Worm (Caenorhabditis elegans): ENCODE results near the gene msrp-4.
"Not testable (repeated sequence)": the region's sequence is repeated elsewhere in the genome, so short reads cannot be mapped to it uniquely, and the experiment has no call there.

msrp-4 gene

DNA sequence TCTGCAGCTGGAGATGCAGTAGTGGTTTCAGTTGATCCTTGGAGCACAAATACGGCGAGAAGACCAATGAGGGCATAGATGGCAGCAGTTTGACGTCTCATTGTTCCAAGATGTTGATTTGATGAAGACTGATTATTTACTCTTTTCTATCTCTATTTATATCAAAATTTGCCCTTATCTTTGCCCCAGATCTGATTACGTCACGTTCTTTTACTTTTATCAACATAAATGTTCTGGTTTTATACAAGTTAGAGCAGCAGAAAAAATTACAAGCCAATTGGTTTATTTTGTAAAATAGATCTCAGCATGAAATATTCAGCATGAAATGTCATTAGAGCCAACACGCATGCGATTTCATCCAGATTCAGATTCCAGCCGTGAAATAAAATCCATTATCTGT lies at the start of gene msrp-4:
TSS of gene msrp-4 (minus strand) at position 101 of the 400 bp plus-strand sequence.
- TF ChIP-seq unc-62 (GFP tag; optimal IDR thresholded peaks at IDR 0.05) = not testable (repeated sequence)

DNA sequence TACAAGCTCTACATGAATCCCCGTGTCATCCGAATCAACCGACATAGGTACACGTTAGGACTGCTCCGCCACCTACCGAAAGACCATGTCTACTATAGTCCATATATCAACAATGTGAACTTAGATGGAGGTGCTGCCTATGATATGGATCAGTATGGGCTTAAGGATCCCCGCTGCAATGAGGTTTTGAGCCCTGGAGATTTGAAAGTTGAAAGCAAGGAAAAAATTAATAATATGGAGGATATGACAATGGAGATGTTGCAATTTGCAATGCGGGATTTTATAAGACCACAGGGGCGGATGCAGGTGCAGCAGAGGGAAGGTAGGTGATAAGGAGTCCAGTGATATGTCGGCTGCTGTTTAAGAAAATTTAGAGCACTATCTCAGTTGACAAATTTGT lies 46.7 kb upstream of the msrp-4 start:
- TF ChIP-seq unc-62 (GFP tag; optimal IDR thresholded peaks at IDR 0.05) = no peak

DNA sequence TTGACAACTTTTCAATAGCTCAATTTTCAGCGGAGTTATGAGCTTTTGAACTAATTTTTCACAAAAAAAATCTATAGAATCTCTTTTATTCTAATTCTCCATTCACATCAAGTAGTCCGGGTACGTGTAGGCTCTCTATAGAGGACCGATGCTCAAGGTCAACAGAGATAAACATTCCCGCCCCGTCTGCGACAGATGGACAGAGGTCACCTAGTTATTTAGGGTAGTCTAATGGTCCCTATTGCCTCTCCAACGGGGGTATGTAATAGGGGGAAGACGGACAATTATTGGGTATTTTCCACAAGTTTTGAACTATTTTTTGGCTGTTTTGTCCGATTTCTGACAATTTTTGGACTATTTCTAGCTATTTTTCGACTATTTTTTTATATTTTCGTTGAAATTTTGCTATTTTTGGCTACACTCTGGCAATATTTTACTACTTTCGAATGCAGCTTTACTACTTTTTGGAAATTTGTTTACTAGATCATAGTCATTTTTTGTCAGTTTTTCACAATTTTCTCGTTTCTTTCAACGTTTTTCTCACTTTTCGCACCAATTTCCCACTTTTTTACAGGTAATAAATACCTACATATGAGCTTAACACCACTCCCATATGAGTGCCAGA lies 45.7 kb upstream of the msrp-4 start, which contains the start of gene fbxc-51:
TSS of gene fbxc-51 (plus strand) at position 575 of the 625 bp plus-strand sequence.
- TF ChIP-seq unc-62 (GFP tag; optimal IDR thresholded peaks at IDR 0.05) = no peak

DNA sequence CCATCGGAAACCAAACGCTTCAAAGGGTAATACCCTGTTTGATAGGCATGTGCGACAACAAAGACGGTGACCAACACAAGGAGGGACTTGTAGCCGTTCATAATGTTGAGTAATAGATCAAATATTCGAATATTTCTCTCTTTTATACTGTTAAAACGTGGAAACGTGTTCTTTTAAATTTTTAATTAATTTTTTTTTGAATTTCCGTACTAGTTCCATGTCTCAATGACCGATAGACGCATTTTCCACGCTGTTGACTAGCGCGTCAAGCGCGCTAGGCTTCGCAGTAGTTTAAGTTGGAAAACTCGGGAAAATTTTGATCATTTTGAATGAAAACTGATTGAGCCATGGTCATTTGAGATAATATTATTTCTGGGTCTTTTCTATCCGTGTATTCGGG lies 44.2 kb upstream of the msrp-4 start, which contains the start of gene Y46B2A.3:
TSS of gene Y46B2A.3 (minus strand) at position 101 of the 400 bp plus-strand sequence.
- TF ChIP-seq unc-62 (GFP tag; optimal IDR thresholded peaks at IDR 0.05) = no peak

DNA sequence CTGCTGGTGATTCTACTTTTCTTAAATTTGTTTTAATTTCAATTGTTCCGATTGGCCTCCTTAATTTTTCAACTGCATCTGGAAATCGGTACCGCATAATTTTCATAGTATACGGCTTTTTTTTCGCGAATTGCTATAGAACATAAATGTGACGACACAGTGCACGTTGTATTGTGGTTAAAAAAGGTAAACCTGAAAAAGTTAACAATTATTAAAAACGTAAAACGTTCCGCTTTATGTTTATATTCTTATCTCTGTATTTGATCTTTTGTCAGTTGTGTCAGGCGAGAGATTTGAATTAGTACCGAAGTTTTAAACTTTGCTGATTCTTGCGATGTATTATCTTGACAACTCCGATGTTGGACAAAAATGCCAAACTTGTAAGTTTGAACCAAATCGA lies 38.9 kb upstream of the msrp-4 start, which contains the start of gene Y46B2A.4:
TSS of gene Y46B2A.4 (plus strand) at position 301 of the 400 bp plus-strand sequence.
- TF ChIP-seq unc-62 (GFP tag; optimal IDR thresholded peaks at IDR 0.05) = no peak

DNA sequence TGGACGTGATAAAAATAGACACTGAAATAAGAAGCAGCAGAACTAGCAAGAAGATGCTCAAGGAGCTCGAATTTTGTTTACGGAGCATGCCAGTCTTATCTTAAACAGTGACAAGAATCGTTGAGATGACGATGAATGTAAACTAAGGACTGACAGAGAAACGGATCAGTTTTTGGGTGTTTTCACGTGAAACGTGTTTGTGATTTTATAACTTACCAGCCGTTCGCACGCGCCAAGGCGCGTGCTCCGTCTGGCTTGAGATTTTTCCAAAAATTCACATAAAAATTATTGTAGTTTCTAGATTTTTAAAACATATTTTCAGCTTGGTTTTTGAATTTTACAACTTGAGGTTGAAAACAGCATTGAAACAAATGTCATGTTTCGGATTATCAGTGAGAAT lies 27.9 kb upstream of the msrp-4 start, which contains the start of gene F28A10.5:
TSS of gene F28A10.5 (minus strand) at position 101 of the 400 bp plus-strand sequence.
- TF ChIP-seq unc-62 (GFP tag; optimal IDR thresholded peaks at IDR 0.05) = not testable (repeated sequence)

DNA sequence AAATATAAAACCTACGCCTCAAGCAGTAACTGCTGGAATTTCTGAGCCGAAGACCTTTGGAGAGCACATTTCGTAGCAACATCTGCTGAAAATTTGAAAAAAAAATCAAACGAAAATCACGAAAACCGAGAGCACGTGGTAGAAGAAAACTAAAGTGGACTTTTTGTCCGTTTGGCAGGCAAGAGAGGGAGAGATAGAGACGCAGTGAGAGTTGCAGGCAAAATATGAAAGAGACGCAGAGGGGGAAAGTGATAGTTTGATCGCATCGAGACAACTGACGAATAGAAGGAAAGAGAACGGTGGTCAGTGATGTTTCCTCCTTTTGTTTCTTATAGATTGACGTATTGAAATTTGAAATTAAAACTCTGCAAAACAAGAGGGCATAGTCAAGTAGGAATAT lies 25.9 kb upstream of the msrp-4 start, which contains the start of the genes acdh-9 and F28A10.13:
TSS of gene acdh-9 (minus strand) at position 85 of the 400 bp plus-strand sequence.
TSS of gene F28A10.13 (plus strand) at position 294 of the 400 bp plus-strand sequence.
- no peak for TF ChIP-seq unc-62 (GFP tag; optimal IDR thresholded peaks at IDR 0.05)

DNA sequence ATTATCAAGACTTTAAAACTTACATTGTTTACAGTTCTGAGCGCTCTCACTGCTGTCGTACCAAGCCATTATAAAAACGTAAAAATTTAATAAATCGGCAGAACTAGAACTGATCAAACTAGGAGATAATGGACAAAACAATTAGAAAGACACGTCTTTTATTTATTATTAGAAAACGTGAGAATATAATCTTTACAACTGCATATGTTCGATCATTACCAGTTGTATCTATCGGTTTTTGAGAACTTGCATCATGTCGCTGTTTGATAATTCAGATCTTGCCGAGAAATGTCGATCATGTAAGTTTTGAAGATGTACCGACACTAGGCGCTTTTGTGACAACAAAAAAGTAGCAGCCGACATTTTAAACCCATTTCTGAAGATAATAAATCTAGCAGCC lies 23.0 kb upstream of the msrp-4 start, which contains the start of gene F28A10.7:
TSS of gene F28A10.7 (minus strand) at position 101 of the 400 bp plus-strand sequence.
- no peak for TF ChIP-seq unc-62 (GFP tag; optimal IDR thresholded peaks at IDR 0.05)

DNA sequence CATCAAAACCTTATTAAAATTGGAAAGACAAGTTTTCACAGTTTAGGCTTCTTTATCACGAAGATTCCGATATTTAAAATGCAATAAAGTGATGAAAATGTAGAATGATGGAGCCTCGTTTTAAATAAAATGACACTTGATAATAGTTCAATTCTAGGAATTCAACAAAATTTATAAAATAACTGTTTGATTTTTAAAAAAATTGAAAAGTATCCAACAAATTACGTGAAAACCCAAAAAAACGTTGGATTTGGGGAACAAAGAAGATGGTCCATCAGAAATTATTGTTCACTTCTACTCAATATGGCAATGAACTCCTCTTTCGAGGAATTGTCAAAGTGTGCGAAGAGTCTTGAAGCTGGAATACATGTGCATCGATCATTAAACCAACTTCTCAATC lies 21.3 kb upstream of the msrp-4 start, which contains the start of gene F28A10.4:
TSS of gene F28A10.4 (plus strand) at position 301 of the 400 bp plus-strand sequence.
- no peak for TF ChIP-seq unc-62 (GFP tag; optimal IDR thresholded peaks at IDR 0.05)

DNA sequence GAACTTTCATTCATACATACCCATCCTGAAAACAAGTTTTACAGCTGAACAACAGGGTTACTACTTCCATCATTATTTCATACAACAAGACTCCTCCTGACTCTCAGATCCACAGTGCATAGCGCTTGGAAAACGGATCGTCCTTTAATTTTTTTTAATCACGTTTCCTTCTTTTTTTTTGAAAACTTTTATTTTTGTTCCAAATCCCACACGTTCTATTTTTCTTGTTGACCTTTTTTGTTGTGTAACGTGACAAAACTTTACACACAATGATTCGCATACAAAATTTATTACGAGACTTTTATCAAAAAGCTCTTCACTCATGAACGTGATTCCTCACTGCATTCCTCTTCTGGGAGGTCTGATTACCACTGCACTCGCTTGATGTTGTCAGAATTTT lies 17.5 kb upstream of the msrp-4 start, which contains the start of gene clc-33:
TSS of gene clc-33 (plus strand) at position 301 of the 400 bp plus-strand sequence.
- no peak for TF ChIP-seq unc-62 (GFP tag; optimal IDR thresholded peaks at IDR 0.05)

DNA sequence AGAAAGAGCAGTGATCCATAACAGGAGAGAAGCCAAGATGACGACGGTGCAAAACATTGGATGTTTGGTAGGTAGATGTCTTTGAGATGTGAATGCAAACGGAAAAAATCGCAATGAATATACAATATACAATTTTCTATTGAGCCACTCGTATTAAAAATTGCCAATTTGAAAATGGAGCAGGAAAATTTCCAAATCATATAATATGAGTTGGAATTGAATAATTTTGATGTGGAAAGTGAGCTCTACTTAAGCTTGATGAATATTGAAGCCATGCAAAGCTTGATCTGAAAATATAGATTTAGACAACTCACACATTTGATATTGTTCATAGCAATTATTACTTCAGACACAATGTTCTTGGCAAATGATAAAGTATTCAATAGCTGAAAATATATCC lies 15.8 kb upstream of the msrp-4 start, which contains the start of gene F28A10.8:
TSS of gene F28A10.8 (minus strand) at position 101 of the 400 bp plus-strand sequence.
- no peak for TF ChIP-seq unc-62 (GFP tag; optimal IDR thresholded peaks at IDR 0.05)

DNA sequence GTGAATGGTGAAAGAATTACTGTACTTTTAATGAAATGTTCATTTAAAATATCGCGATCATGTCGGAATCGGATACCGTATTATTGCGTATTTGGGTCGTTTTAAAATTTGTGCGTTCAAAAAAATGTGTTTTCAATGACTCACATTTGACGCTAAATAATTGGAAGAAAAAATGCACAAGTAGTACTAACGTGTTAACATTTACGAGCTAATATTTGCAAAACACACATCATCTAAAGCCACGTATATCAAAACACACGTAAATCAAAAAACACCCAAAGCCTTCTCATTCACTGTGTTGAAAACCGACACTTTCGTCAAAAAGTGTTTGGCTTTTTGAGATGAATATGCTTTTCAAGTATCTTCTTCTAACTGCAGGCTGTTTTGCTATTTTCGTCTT lies 2.9 kb upstream of the msrp-4 start, which contains the start of gene F28A10.1:
TSS of gene F28A10.1 (plus strand) at position 301 of the 400 bp plus-strand sequence.
- TF ChIP-seq unc-62 (GFP tag; optimal IDR thresholded peaks at IDR 0.05) = no peak

DNA sequence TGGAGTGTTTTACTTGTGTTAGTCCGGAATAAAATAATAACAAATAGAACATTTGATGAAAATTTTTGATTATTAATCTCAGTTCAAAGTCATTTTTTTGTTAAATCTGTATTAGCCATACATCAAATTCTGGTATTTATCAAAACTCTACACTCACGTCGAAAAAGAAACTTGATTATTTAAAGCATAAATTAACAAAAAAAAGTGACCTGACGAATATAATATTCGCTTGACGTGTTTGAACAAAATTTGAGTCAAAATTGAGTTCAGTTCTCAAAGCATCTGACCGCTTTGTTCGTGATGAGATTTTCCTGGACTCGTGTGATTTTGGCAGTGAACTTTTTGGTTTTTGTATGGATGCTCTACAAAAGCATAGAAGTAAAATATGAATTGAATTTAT lies 899 bp upstream of the msrp-4 start, which contains the start of gene F46F5.10:
TSS of gene F46F5.10 (plus strand) at position 301 of the 400 bp plus-strand sequence.
- TF ChIP-seq unc-62 (GFP tag; optimal IDR thresholded peaks at IDR 0.05) = no peak

DNA sequence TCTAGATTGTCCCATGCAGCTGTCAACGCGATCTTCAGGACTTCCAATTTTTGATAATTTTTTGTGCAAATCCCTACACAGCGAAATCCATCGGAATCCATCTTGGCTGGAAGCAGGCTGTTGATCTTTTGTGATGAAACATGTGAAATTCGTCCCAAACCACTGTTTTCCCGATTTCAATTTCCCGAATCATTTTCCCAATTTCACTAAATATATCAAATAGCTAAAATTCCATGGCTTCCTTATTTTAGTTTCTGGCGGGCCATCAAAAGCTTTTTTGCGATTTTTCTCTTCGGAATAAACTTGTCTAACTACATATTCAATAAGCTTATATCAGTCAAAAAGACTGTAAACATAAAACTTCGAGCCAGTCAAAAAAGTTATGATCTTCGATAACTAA lies 1.1 kb downstream of the msrp-4 start, which contains the start of gene F46F5.8:
TSS of gene F46F5.8 (minus strand) at position 101 of the 400 bp plus-strand sequence.
- TF ChIP-seq unc-62 (GFP tag; optimal IDR thresholded peaks at IDR 0.05) = no peak

DNA sequence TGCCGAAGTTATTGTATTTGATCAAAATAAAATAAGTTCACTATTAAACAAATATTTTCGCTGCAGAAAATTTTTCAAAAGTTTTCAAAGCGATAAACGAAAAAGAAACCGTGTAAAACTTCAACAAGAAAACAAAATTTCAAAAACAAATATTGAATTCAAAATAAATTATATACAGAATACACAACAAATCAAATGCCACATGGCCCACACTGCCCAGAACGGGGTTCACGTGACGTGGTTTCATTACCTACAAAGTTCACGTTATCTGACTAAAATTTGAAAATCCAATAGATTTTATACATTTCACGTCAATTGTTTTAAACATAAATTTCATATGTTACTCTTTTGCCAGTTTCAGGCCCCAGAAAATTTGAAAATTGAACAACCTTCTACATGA lies 2.1 kb downstream of the msrp-4 start, which contains the start of gene F46F5.7:
TSS of gene F46F5.7 (minus strand) at position 101 of the 400 bp plus-strand sequence.
- TF ChIP-seq unc-62 (GFP tag; optimal IDR thresholded peaks at IDR 0.05) = no peak

DNA sequence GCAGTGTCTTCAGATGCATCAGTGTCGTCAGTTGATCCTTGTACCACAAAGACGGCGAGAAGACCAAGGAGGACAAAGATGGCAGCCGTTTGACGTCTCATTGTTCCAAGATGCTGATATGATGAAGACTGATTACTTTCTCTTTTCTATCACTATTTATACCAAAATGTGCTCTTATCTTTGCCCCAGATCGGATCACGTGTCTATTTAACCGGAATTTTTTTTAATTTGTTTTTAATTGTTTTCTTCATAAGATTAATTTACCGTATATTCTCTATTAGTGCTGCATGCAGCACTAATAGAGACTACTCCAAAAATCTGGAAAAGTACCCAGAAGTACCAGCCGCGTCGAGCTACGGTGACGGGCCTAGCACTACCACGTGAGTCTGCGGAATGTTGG lies 7.9 kb downstream of the msrp-4 start, which contains the start of gene msrp-3:
TSS of gene msrp-3 (minus strand) at position 101 of the 400 bp plus-strand sequence.
- TF ChIP-seq unc-62 (GFP tag; optimal IDR thresholded peaks at IDR 0.05) = no peak

Data from whole organism, dauer.